Worm (Caenorhabditis elegans) whole organism, mixed stage, embryonic: ENCODE results near the gene F13D12.5.

Experiments used
- M03D4.4 ChIP-seq: sonication (generic microtip); optimal IDR thresholded peaks from 2 replicates; lab custom pipeline; 2017; ENCODE audit warnings: mild to moderate bottlenecking, missing genetic modification characterization, missing compliant biosample characterization
- bed-3 ChIP-seq: fragments of 200-800 bp; sonication (Bioruptor generic); optimal IDR thresholded peaks from 3 replicates; lab custom pipeline; 2018; ENCODE audit warnings: mild to moderate bottlenecking, missing genetic modification characterization, moderate library complexity, missing compliant biosample characterization
- blmp-1 ChIP-seq: fragments of 150-350 bp; optimal IDR thresholded peaks from 2 replicates; lab custom pipeline; 2014; ENCODE audit warnings: missing biosample characterization, missing genetic modification characterization
- ceh-39 ChIP-seq: fragments of 150-350 bp; optimal IDR thresholded peaks from 2 replicates; lab custom pipeline; 2014; ENCODE audit warnings: missing biosample characterization, missing genetic modification characterization
- ceh-43 ChIP-seq: fragments of 200-800 bp; sonication (Bioruptor generic); optimal IDR thresholded peaks from 2 replicates; lab custom pipeline; 2018; ENCODE audit warnings: mild to moderate bottlenecking, missing genetic modification characterization, moderate library complexity, missing compliant biosample characterization
- ceh-83 ChIP-seq: fragments of 200-800 bp; sonication (Bioruptor generic); optimal IDR thresholded peaks from 2 replicates; lab custom pipeline; 2018; ENCODE audit warnings: mild to moderate bottlenecking, missing genetic modification characterization, missing compliant biosample characterization
- ces-1 ChIP-seq: fragments of 150-350 bp; optimal IDR thresholded peaks from 2 replicates; lab custom pipeline; 2014; ENCODE audit warnings: missing biosample characterization, missing genetic modification reagents, missing genetic modification characterization
- drap-1 ChIP-seq: fragments of 200-800 bp; sonication (Bioruptor generic); optimal IDR thresholded peaks from 3 replicates; lab custom pipeline; 2018; ENCODE audit warnings: mild to moderate bottlenecking, missing genetic modification characterization, missing compliant biosample characterization
- elt-1 ChIP-seq: sonication (generic microtip); optimal IDR thresholded peaks from 2 replicates; lab custom pipeline; 2017; ENCODE audit warnings: missing genetic modification characterization, mild to moderate bottlenecking, missing compliant biosample characterization, antibody characterized with exemption, moderate library complexity, borderline replicate concordance; ENCODE audit not compliant: insufficient read depth
- elt-3 ChIP-seq: fragments of 150-350 bp; optimal IDR thresholded peaks from 2 replicates; lab custom pipeline; 2014; ENCODE audit warnings: missing biosample characterization, missing genetic modification characterization
- flh-1 ChIP-seq: fragments of 200-800 bp; sonication (Bioruptor generic); optimal IDR thresholded peaks from 2 replicates; lab custom pipeline; 2018; ENCODE audit warnings: mild to moderate bottlenecking, missing genetic modification characterization, moderate library complexity, missing compliant biosample characterization
- ham-2 ChIP-seq: fragments of 200-800 bp; sonication (Bioruptor generic); optimal IDR thresholded peaks from 2 replicates; lab custom pipeline; 2018; ENCODE audit warnings: mild to moderate bottlenecking, missing genetic modification characterization, missing compliant biosample characterization
- hlh-1 ChIP-seq: fragments of 150-350 bp; optimal IDR thresholded peaks from 2 replicates; lab custom pipeline; 2014; ENCODE audit warnings: missing biosample characterization, missing genetic modification reagents, missing genetic modification characterization
- lin-13 ChIP-seq: fragments of 150-350 bp; optimal IDR thresholded peaks from 2 replicates; lab custom pipeline; 2014; ENCODE audit warnings: missing biosample characterization, missing genetic modification characterization
- lin-32 ChIP-seq: fragments of 200-800 bp; sonication (Bioruptor generic); optimal IDR thresholded peaks from 2 replicates; lab custom pipeline; 2018; ENCODE audit warnings: mild to moderate bottlenecking, missing genetic modification characterization, missing compliant biosample characterization
- lsy-2 ChIP-seq: fragments of 150-350 bp; optimal IDR thresholded peaks from 2 replicates; lab custom pipeline; 2014; ENCODE audit warnings: missing biosample characterization, missing genetic modification characterization
- mab-5 ChIP-seq: fragments of 150-350 bp; optimal IDR thresholded peaks from 2 replicates; lab custom pipeline; 2014; ENCODE audit warnings: missing biosample characterization, missing genetic modification characterization
- mep-1 ChIP-seq: fragments of 150-350 bp; optimal IDR thresholded peaks from 2 replicates; lab custom pipeline; 2017; ENCODE audit warnings: missing biosample characterization, missing genetic modification reagents, missing genetic modification characterization, inconsistent platforms
- mls-2 ChIP-seq: sonication (generic microtip); optimal IDR thresholded peaks from 2 replicates; lab custom pipeline; 2016; ENCODE audit warnings: mild to moderate bottlenecking, missing genetic modification characterization, moderate library complexity, missing compliant biosample characterization
- nhr-12 ChIP-seq: fragments of 150-350 bp; optimal IDR thresholded peaks from 2 replicates; lab custom pipeline; 2014; ENCODE audit warnings: missing biosample characterization, missing genetic modification characterization
- nhr-2 ChIP-seq: fragments of 150-350 bp; optimal IDR thresholded peaks from 2 replicates; lab custom pipeline; 2014; ENCODE audit warnings: missing biosample characterization, missing genetic modification characterization
- nhr-237 ChIP-seq: fragments of 150-350 bp; optimal IDR thresholded peaks from 2 replicates; lab custom pipeline; 2014; ENCODE audit warnings: missing biosample characterization, missing genetic modification characterization
- nhr-28 ChIP-seq: fragments of 150-350 bp; optimal IDR thresholded peaks from 2 replicates; lab custom pipeline; 2014; ENCODE audit warnings: missing biosample characterization, missing genetic modification characterization
- nhr-76 ChIP-seq: sonication (generic microtip); optimal IDR thresholded peaks from 2 replicates; lab custom pipeline; 2017; ENCODE audit warnings: missing biosample characterization, missing genetic modification characterization
- pha-4 ChIP-seq: fragments of 150-350 bp; optimal IDR thresholded peaks from 2 replicates; lab custom pipeline; 2018; ENCODE audit warnings: missing biosample characterization, missing genetic modification reagents, missing genetic modification characterization
- snpc-4 ChIP-seq: fragments of 150-350 bp; optimal IDR thresholded peaks from 2 replicates; lab custom pipeline; 2014; ENCODE audit warnings: missing biosample characterization, missing genetic modification characterization
- sptf-1 ChIP-seq: sonication (generic microtip); optimal IDR thresholded peaks from 2 replicates; lab custom pipeline; 2017; ENCODE audit warnings: mild to moderate bottlenecking, missing genetic modification characterization, moderate library complexity, missing compliant biosample characterization
- tbx-8 ChIP-seq: fragments of 200-800 bp; sonication (Bioruptor generic); optimal IDR thresholded peaks from 2 replicates; lab custom pipeline; 2018; ENCODE audit warnings: mild to moderate bottlenecking, missing genetic modification characterization, moderate library complexity, missing compliant biosample characterization
- unc-120 ChIP-seq: sonication (generic microtip); optimal IDR thresholded peaks from 2 replicates; lab custom pipeline; 2017; ENCODE audit warnings: missing genetic modification characterization, missing compliant biosample characterization; ENCODE audit not compliant: poor library complexity, severe bottlenecking
- unc-39 ChIP-seq: fragments of 150-350 bp; optimal IDR thresholded peaks from 2 replicates; lab custom pipeline; 2014; ENCODE audit warnings: missing biosample characterization, missing genetic modification characterization
- zip-8 ChIP-seq: fragments of 150-350 bp; optimal IDR thresholded peaks from 2 replicates; lab custom pipeline; 2014; ENCODE audit warnings: missing biosample characterization, missing genetic modification characterization
- ztf-11 ChIP-seq: fragments of 150-350 bp; optimal IDR thresholded peaks from 2 replicates; lab custom pipeline; 2014; ENCODE audit warnings: missing biosample characterization, missing genetic modification characterization

Gene F13D12.5

ce11 chrII:11761806-11762512 lies 35.3 kb downstream of the F13D12.5 start:
- TF ChIP-seq ces-1 (GFP tag; lab: Kevin White, UChicago) (peak; percentile 64), ham-2 (no peak), nhr-2 (tag; lab: Kevin White, UChicago) (peak; percentile 60), elt-3 (tag; lab: Kevin White, UChicago) (no peak), lsy-2 (tag; lab: Kevin White, UChicago) (peak; percentile 10)

- no peak for TF ChIP-seq ceh-83 (GFP tag; lab: Kevin White, UChicago)
- no peak for TF ChIP-seq ham-2
- TF ChIP-seq nhr-237 (tag; lab: Kevin White, UChicago), result no peak
These were observed 39.0 kb downstream of the F13D12.5 start for ce11 chrII:11765506-11766152.

ce11 chrII:11766472-11766871 lies 39.9 kb downstream of the F13D12.5 start, which contains the start of gene F44E5.2:
Gene F44E5.2, plus strand, starts transcription at chrII:11766772.
- TF ChIP-seq lin-32 (GFP tag; lab: Kevin White, UChicago) (no peak), mab-5 (tag; lab: Kevin White, UChicago) (no peak), ceh-83 (GFP tag; lab: Kevin White, UChicago) (no peak), nhr-237 (tag; lab: Kevin White, UChicago) (no peak)

ce11 chrII:11772364-11772763 lies 45.8 kb downstream of the F13D12.5 start, which contains the start of gene F44E5.15:
Gene F44E5.15, plus strand, starts transcription at chrII:11772664.
- TF ChIP-seq pha-4 (tag; lab: Kevin White, UChicago) (no peak), ztf-11 (tag; lab: Kevin White, UChicago) (no peak), ham-2 (no peak), mab-5 (tag; lab: Kevin White, UChicago) (no peak), nhr-28 (tag; lab: Kevin White, UChicago) (no peak), ceh-43 (GFP tag; lab: Kevin White, UChicago) (no peak), lin-32 (GFP tag; lab: Kevin White, UChicago) (no peak), elt-3 (tag; lab: Kevin White, UChicago) (no peak), hlh-1 (tag; lab: Kevin White, UChicago) (no peak), zip-8 (no peak), ceh-39 (tag; lab: Kevin White, UChicago) (no peak)
- TF ChIP-seq, all 35 proteins: peak for 0

ce11 chrII:11774218-11774617 lies 47.6 kb downstream of the F13D12.5 start, which contains the start of gene F44E5.1:
Gene F44E5.1, minus strand, starts transcription at chrII:11774559.
- TF ChIP-seq hlh-1 (tag; lab: Kevin White, UChicago) (no peak), snpc-4 (tag; lab: Kevin White, UChicago) (no peak), unc-39 (tag; lab: Kevin White, UChicago) (no peak)

ce11 chrII:11777893-11778480 lies 51.4 kb downstream of the F13D12.5 start, which contains the start of the genes patr-1 and dna-2:
Gene patr-1, minus strand, starts transcription at chrII:11777943.
Gene dna-2, plus strand, starts transcription at chrII:11778430.
- TF ChIP-seq blmp-1 (tag; lab: Kevin White, UChicago) (no peak), nhr-12 (tag; lab: Kevin White, UChicago) (no peak), ham-2 (no peak), lsy-2 (tag; lab: Kevin White, UChicago) (peak; percentile 77), mep-1 (peak; percentile 77), bed-3 (no peak), ceh-83 (GFP tag; lab: Kevin White, UChicago) (no peak), unc-39 (tag; lab: Kevin White, UChicago) (no peak), tbx-8 (GFP tag; lab: Kevin White, UChicago) (no peak), flh-1 (GFP tag; lab: Kevin White, UChicago) (no peak), nhr-2 (tag; lab: Kevin White, UChicago) (no peak), mls-2 (no peak), hlh-1 (tag; lab: Kevin White, UChicago) (no peak), ces-1 (GFP tag; lab: Kevin White, UChicago) (no peak), elt-3 (tag; lab: Kevin White, UChicago) (no peak), drap-1 (GFP tag; lab: Kevin White, UChicago) (no peak), ztf-11 (tag; lab: Kevin White, UChicago) (no peak), zip-8 (no peak), M03D4.4 (no peak), elt-1 (tag; lab: Kevin White, UChicago) (no peak), pha-4 (tag; lab: Kevin White, UChicago) (peak; percentile 11), ceh-43 (GFP tag; lab: Kevin White, UChicago) (no peak), unc-120 (tag; lab: Kevin White, UChicago) (no peak), nhr-76 (tag; lab: Kevin White, UChicago) (no peak), lin-13 (tag; lab: Kevin White, UChicago) (no peak), mab-5 (tag; lab: Kevin White, UChicago) (no peak), sptf-1 (no peak), nhr-28 (tag; lab: Kevin White, UChicago) (no peak), lin-32 (GFP tag; lab: Kevin White, UChicago) (no peak), nhr-237 (tag; lab: Kevin White, UChicago) (peak; percentile 62), ceh-39 (tag; lab: Kevin White, UChicago) (peak; percentile 36)
- TF ChIP-seq, all 35 proteins: peak for 5
